Worm (Caenorhabditis elegans) whole organism, L4/young adult: ENCODE results near the gene Y32H12A.6.

Source experiments
- W03F9.2 ChIP-seq: fragments of 150-350 bp; optimal IDR thresholded peaks from 2 replicates; lab custom pipeline; 2014; ENCODE audit warnings: missing biosample characterization, missing genetic modification characterization
- him-1 ChIP-seq: sonication (generic microtip); optimal IDR thresholded peaks from 2 replicates; lab custom pipeline; 2016; ENCODE audit warnings: missing genotype, missing genetic modification reagents, missing genetic modification characterization, missing compliant biosample characterization

DNA sequence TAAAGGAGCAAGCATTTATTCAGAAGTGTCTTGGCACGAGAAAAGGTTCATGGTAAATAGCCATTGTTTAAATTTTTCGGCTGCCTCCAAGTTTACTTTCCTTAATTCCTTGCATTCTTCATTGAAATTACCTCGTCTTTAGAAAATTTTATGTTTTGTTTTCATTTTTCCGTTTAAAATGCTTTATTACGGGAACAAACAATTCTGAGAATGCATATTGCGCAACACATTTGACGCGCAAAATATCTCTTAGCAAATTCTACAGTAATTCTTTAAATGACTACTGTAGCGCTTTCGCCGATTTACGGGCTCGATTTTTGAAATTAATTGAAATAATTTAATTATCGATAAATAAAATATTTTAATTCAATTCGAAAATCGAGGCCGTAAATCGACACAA, 37.4 kb downstream of the Y32H12A.6 start:
- TF ChIP-seq him-1 (tag; lab: Kevin White, UChicago) (no peak), W03F9.2 (no peak)
